Comparison of ENCODE assay signal across 1 fruit fly cellular context in the genomic region with DNA sequence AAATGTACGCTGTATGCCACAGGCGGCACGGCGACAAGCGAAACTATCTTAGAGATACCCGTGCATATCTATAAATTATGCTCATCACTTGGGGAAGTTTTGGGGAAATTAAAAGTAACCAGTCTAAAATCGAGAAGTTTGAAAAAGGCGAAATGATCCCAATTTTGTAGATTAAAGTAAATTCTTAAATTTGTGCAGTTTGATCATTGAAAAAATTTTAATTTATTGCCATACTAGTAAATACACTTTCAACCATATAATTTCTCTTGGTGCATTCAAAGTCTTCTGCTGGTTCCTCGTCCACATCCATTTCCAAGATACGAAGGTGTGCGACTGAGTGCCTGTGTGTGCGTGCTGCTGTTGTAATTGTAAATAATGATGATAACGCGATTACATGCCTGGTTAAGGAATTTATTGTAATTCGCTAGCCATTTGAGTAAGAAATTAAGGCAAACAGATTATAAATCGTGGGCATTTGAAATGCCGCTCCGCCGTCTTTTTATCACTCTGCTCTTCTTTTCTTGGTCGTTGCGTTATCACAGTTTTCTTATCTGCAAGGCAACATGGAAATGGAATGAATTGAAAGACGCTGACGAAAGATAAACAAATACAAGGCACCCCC.
TF ChIP-seq lines count a peak whose summit lies in the region.

No protein-coding gene starts in this region.

TF ChIP-seq in whole organism, embryonic, 481 proteins besides CTCF, POLR2A, EP300 and RAD21 (continued from another document and continues in another):
- TF ChIP-seq Antp (GFP tag; optimal IDR thresholded peaks at IDR 0.05; lab: Kevin White, UChicago) (peak; percentile 85), CG32532 (GFP tag; IDR thresholded peaks at IDR 0.05; lab: Robert Waterston, UW) (peak; percentile 73; the same call in 1 of the 2 replicates), bbx (GFP tag; IDR thresholded peaks at IDR 0.05; lab: Robert Waterston, UW; ENCODE audit: partially characterized antibody) (no peak), CG4820 (GFP tag; optimal IDR thresholded peaks at IDR 0.05; lab: Kevin White, UChicago) (peak; percentile 91), dmrt11E (tag; optimal IDR thresholded peaks at IDR 0.05; lab: Kevin White, UChicago) (peak; percentile 89), danr (GFP tag; IDR thresholded peaks at IDR 0.05; lab: Robert Waterston, UW) (peak; percentile 48; the same call in 1 of the 2 replicates), CG7372 (GFP tag; IDR thresholded peaks at IDR 0.05; lab: Robert Waterston, UW) (peak; percentile 79), Usf (GFP tag; optimal IDR thresholded peaks at IDR 0.05; lab: Kevin White, UChicago) (peak; percentile 13), disco-r (GFP tag; optimal IDR thresholded peaks at IDR 0.05; lab: Kevin White, UChicago) (peak; percentile 63), ham (GFP tag; IDR thresholded peaks at IDR 0.05; lab: Robert Waterston, UW) (peak; percentile 59; the same call in 1 of the 2 replicates), CG16863 (GFP tag; optimal IDR thresholded peaks at IDR 0.05; lab: Kevin White, UChicago) (peak; percentile 89), hbn (GFP tag; IDR thresholded peaks at IDR 0.05; lab: Robert Waterston, UW; ENCODE audit: partially characterized antibody) (no peak), ap (GFP tag; IDR thresholded peaks at IDR 0.05; lab: Robert Waterston, UW) (peak; percentile 84), org-1 (GFP tag; optimal IDR thresholded peaks at IDR 0.05; lab: Kevin White, UChicago) (peak; percentile 78), CG17802 (tag; optimal IDR thresholded peaks at IDR 0.05; lab: Kevin White, UChicago) (peak; percentile 77), unc-4 (GFP tag; IDR thresholded peaks at IDR 0.05; lab: Robert Waterston, UW; ENCODE audit: partially characterized antibody) (no peak), cwo (GFP tag; optimal IDR thresholded peaks at IDR 0.05; lab: Kevin White, UChicago) (peak; percentile 73), cato (GFP tag; optimal IDR thresholded peaks at IDR 0.05; lab: Kevin White, UChicago; ENCODE audit: borderline replicate concordance) (peak; percentile 78), Side (GFP tag; optimal IDR thresholded peaks at IDR 0.05; lab: Kevin White, UChicago) (peak; percentile 81), otp (GFP tag; IDR thresholded peaks at IDR 0.05; lab: Robert Waterston, UW) (peak; percentile 85), CG18476 (GFP tag; optimal IDR thresholded peaks at IDR 0.05; lab: Kevin White, UChicago) (peak; percentile 87), CG2875 (GFP tag; optimal IDR thresholded peaks at IDR 0.05; lab: Kevin White, UChicago) (peak; percentile 66), CG10462 (GFP tag; optimal IDR thresholded peaks at IDR 0.05; lab: Kevin White, UChicago) (peak; percentile 77), lmd (GFP tag; IDR thresholded peaks at IDR 0.05; lab: Robert Waterston, UW) (peak; percentile 90), CG3995 (GFP tag; optimal IDR thresholded peaks at IDR 0.05; lab: Kevin White, UChicago) (peak; percentile 26), CG18764 (GFP tag; optimal IDR thresholded peaks at IDR 0.05; lab: Kevin White, UChicago) (peak; percentile 79), CG2120 (GFP tag; optimal IDR thresholded peaks at IDR 0.05; lab: Kevin White, UChicago) (peak; percentile 69), D19A (tag; optimal IDR thresholded peaks at IDR 0.05; lab: Kevin White, UChicago) (peak; percentile 94), CG14860 (GFP tag; IDR thresholded peaks at IDR 0.05; lab: Robert Waterston, UW; ENCODE audit: partially characterized antibody) (no peak), Taf1 (GFP tag; IDR thresholded peaks at IDR 0.05; lab: Robert Waterston, UW) (peak; percentile 57), CG11093 (GFP tag; IDR thresholded peaks at IDR 0.05; lab: Robert Waterston, UW) (peak; percentile 84), CG6272 (GFP tag; IDR thresholded peaks at IDR 0.05; lab: Robert Waterston, UW) (peak; percentile 79), phol (tag; optimal IDR thresholded peaks at IDR 0.05; lab: Kevin White, UChicago) (peak; percentile 93), ftz-f1 (GFP tag; optimal IDR thresholded peaks at IDR 0.05; lab: Kevin White, UChicago) (no peak), CG7839 (tag; optimal IDR thresholded peaks at IDR 0.05; lab: Kevin White, UChicago) (peak; percentile 89), CG14441 (GFP tag; IDR thresholded peaks at IDR 0.05; lab: Robert Waterston, UW) (peak; percentile 90), amos (GFP tag; IDR thresholded peaks at IDR 0.05; lab: Robert Waterston, UW; ENCODE audit: partially characterized antibody) (no peak), Gug (GFP tag; IDR thresholded peaks at IDR 0.05; lab: Robert Waterston, UW) (peak; percentile 52; the same call in 2 of the 4 replicates), MTF-1 (GFP tag; optimal IDR thresholded peaks at IDR 0.05; lab: Kevin White, UChicago; ENCODE audit: borderline replicate concordance) (peak; percentile 50), sob (GFP tag; IDR thresholded peaks at IDR 0.05; lab: Robert Waterston, UW) (peak; percentile 74), CG8089 (GFP tag; optimal IDR thresholded peaks at IDR 0.05; lab: Kevin White, UChicago) (peak; percentile 78), dysf (GFP tag; IDR thresholded peaks at IDR 0.05; lab: Robert Waterston, UW) (peak; percentile 91), row (GFP tag; IDR thresholded peaks at IDR 0.05; lab: Robert Waterston, UW) (peak; percentile 94), ERR (GFP tag; optimal IDR thresholded peaks at IDR 0.05; lab: Kevin White, UChicago) (peak; percentile 64), CG10565 (GFP tag; optimal IDR thresholded peaks at IDR 0.05; lab: Kevin White, UChicago) (peak; percentile 34), corto (GFP tag; optimal IDR thresholded peaks at IDR 0.05; lab: Kevin White, UChicago) (no peak), Chrac-16 (GFP tag; optimal IDR thresholded peaks at IDR 0.05; lab: Kevin White, UChicago) (peak; percentile 83), CG1832 (GFP tag; optimal IDR thresholded peaks at IDR 0.05; lab: Kevin White, UChicago) (no peak), Sry-δ (GFP tag; optimal IDR thresholded peaks at IDR 0.05; lab: Kevin White, UChicago) (peak; percentile 58), dpn (GFP tag; optimal IDR thresholded peaks at IDR 0.05; lab: Kevin White, UChicago) (peak; percentile 81 to 85), chm (GFP tag; IDR thresholded peaks at IDR 0.05; lab: Robert Waterston, UW) (peak; percentile 90), CG10366 (GFP tag; IDR thresholded peaks at IDR 0.05; lab: Robert Waterston, UW) (peak; percentile 90), CG11723 (GFP tag; optimal IDR thresholded peaks at IDR 0.05; lab: Kevin White, UChicago) (peak; percentile 81), B-H2 (GFP tag; optimal IDR thresholded peaks at IDR 0.05; lab: Kevin White, UChicago) (peak; percentile 10), nmo (GFP tag; optimal IDR thresholded peaks at IDR 0.05; lab: Kevin White, UChicago) (peak; percentile 92), Max (GFP tag; optimal IDR thresholded peaks at IDR 0.05; lab: Kevin White, UChicago) (peak; percentile 87), CG6813 (GFP tag; optimal IDR thresholded peaks at IDR 0.05; lab: Kevin White, UChicago) (peak; percentile 44), CG6254 (GFP tag; optimal IDR thresholded peaks at IDR 0.05; lab: Kevin White, UChicago) (peak; percentile 85), CG8924 (tag; optimal IDR thresholded peaks at IDR 0.05; lab: Kevin White, UChicago) (peak; percentile 92), CG15479 (GFP tag; optimal IDR thresholded peaks at IDR 0.05; lab: Kevin White, UChicago) (no peak), ewg (GFP tag; optimal IDR thresholded peaks at IDR 0.05; lab: Kevin White, UChicago) (peak; percentile 79), D19B (GFP tag; optimal IDR thresholded peaks at IDR 0.05; lab: Kevin White, UChicago) (peak; percentile 60), CG7786 (GFP tag; optimal IDR thresholded peaks at IDR 0.05; lab: Kevin White, UChicago) (peak; percentile 70), exex (tag; optimal IDR thresholded peaks at IDR 0.05; lab: Kevin White, UChicago) (peak; percentile 90), CG31365 (tag; optimal IDR thresholded peaks at IDR 0.05; lab: Kevin White, UChicago) (peak; percentile 49), BEAF-32 (GFP tag; optimal IDR thresholded peaks at IDR 0.05; lab: Kevin White, UChicago) (no peak), CG9797 (GFP tag; optimal IDR thresholded peaks at IDR 0.05; lab: Kevin White, UChicago) (no peak), Dip2 (GFP tag; IDR thresholded peaks at IDR 0.05; lab: Robert Waterston, UW) (no peak), CG14014 (GFP tag; IDR thresholded peaks at IDR 0.05; lab: Robert Waterston, UW) (peak; percentile 86), Rx (GFP tag; IDR thresholded peaks at IDR 0.05; lab: Robert Waterston, UW) (peak; percentile 60), CG9609 (GFP tag; optimal IDR thresholded peaks at IDR 0.05; lab: Kevin White, UChicago) (peak; percentile 79), Dll (GFP tag; IDR thresholded peaks at IDR 0.05; lab: Robert Waterston, UW; ENCODE audit: partially characterized antibody) (no peak), CG4282 (GFP tag; optimal IDR thresholded peaks at IDR 0.05; lab: Kevin White, UChicago) (peak; percentile 26), Trl (optimal IDR thresholded peaks at IDR 0.05; lab: Kevin White, UChicago) (no peak), Trl (GFP tag; optimal IDR thresholded peaks at IDR 0.05; lab: Kevin White, UChicago) (peak; percentile 82), CG15514 (GFP tag; optimal IDR thresholded peaks at IDR 0.05; lab: Kevin White, UChicago) (peak; percentile 50), p53 (GFP tag; optimal IDR thresholded peaks at IDR 0.05; lab: Kevin White, UChicago) (peak; percentile 33), CG3065 (GFP tag; optimal IDR thresholded peaks at IDR 0.05; lab: Kevin White, UChicago) (peak; percentile 76), klu (GFP tag; IDR thresholded peaks at IDR 0.05; lab: Robert Waterston, UW) (no peak), fd96Cb (tag; optimal IDR thresholded peaks at IDR 0.05; lab: Kevin White, UChicago) (peak; percentile 92), D (optimal IDR thresholded peaks at IDR 0.05; lab: Kevin White, UChicago) (no peak), D (GFP tag; optimal IDR thresholded peaks at IDR 0.05; lab: Kevin White, UChicago) (peak; percentile 82), CG4328 (GFP tag; optimal IDR thresholded peaks at IDR 0.05; lab: Kevin White, UChicago) (peak; percentile 30), PHDP (tag; optimal IDR thresholded peaks at IDR 0.05; lab: Kevin White, UChicago) (peak; percentile 85), gsb-n (tag; optimal IDR thresholded peaks at IDR 0.05; lab: Kevin White, UChicago) (peak; percentile 89), mirr (GFP tag; optimal IDR thresholded peaks at IDR 0.05; lab: Kevin White, UChicago) (peak; percentile 94), gem (tag; optimal IDR thresholded peaks at IDR 0.05; lab: Kevin White, UChicago) (peak; percentile 95), luna (GFP tag; optimal IDR thresholded peaks at IDR 0.05; lab: Kevin White, UChicago) (no peak), Doc2 (GFP tag; IDR thresholded peaks at IDR 0.05; lab: Robert Waterston, UW) (no peak), CG7556 (GFP tag; optimal IDR thresholded peaks at IDR 0.05; lab: Kevin White, UChicago) (peak; percentile 90), CG3407 (GFP tag; optimal IDR thresholded peaks at IDR 0.05; lab: Kevin White, UChicago) (peak; percentile 83), CG16779 (GFP tag; IDR thresholded peaks at IDR 0.05; lab: Robert Waterston, UW) (no peak), CG10274 (GFP tag; optimal IDR thresholded peaks at IDR 0.05; lab: Kevin White, UChicago) (peak; percentile 46), chn (GFP tag; optimal IDR thresholded peaks at IDR 0.05; lab: Kevin White, UChicago) (peak; percentile 72), zfh2 (GFP tag; optimal IDR thresholded peaks at IDR 0.05; lab: Kevin White, UChicago) (no peak), nau (GFP tag; optimal IDR thresholded peaks at IDR 0.05; lab: Kevin White, UChicago) (peak; percentile 84), schlank (tag; optimal IDR thresholded peaks at IDR 0.05; lab: Kevin White, UChicago) (no peak), Hr51 (GFP tag; optimal IDR thresholded peaks at IDR 0.05; lab: Kevin White, UChicago) (peak; percentile 40 to 95), wdn (GFP tag; IDR thresholded peaks at IDR 0.05; lab: Robert Waterston, UW) (peak; percentile 51; the same call in 1 of the 2 replicates), CG9876 (GFP tag; optimal IDR thresholded peaks at IDR 0.05; lab: Kevin White, UChicago) (peak; percentile 84), tup (GFP tag; optimal IDR thresholded peaks at IDR 0.05; lab: Kevin White, UChicago) (peak; percentile 43), CG33213 (GFP tag; optimal IDR thresholded peaks at IDR 0.05; lab: Kevin White, UChicago) (peak; percentile 69), sr (GFP tag; IDR thresholded peaks at IDR 0.05; lab: Robert Waterston, UW) (0 out of 3 replicates have a peak, but pooled peaks have one; percentile 20), CG18619 (GFP tag; optimal IDR thresholded peaks at IDR 0.05; lab: Kevin White, UChicago) (peak; percentile 80), az2 (GFP tag; optimal IDR thresholded peaks at IDR 0.05; lab: Kevin White, UChicago) (peak; percentile 93), CoRest (tag; optimal IDR thresholded peaks at IDR 0.05; lab: Kevin White, UChicago) (peak; percentile 89), CG12219 (GFP tag; optimal IDR thresholded peaks at IDR 0.05; lab: Kevin White, UChicago) (peak; percentile 80), Med (GFP tag; lab: Kevin White, UChicago) (peak; percentile 94), trh (GFP tag; optimal IDR thresholded peaks at IDR 0.05; lab: Kevin White, UChicago) (peak; percentile 77), shn (GFP tag; optimal IDR thresholded peaks at IDR 0.05; lab: Kevin White, UChicago) (peak; percentile 64), CG18262 (tag; optimal IDR thresholded peaks at IDR 0.05; lab: Kevin White, UChicago) (peak; percentile 90), Lim3 (GFP tag; IDR thresholded peaks at IDR 0.05; lab: Robert Waterston, UW) (peak; percentile 74), btn (GFP tag; optimal IDR thresholded peaks at IDR 0.05; lab: Kevin White, UChicago) (peak; percentile 83), psq (GFP tag; optimal IDR thresholded peaks at IDR 0.05; lab: Kevin White, UChicago) (peak; percentile 23), CG42726 (GFP tag; IDR thresholded peaks at IDR 0.05; lab: Robert Waterston, UW; ENCODE audit: partially characterized antibody) (no peak), CG18011 (GFP tag; optimal IDR thresholded peaks at IDR 0.05; lab: Kevin White, UChicago) (peak; percentile 46), her (GFP tag; optimal IDR thresholded peaks at IDR 0.05; lab: Kevin White, UChicago) (peak; percentile 72), CG2678 (tag; optimal IDR thresholded peaks at IDR 0.05; lab: Kevin White, UChicago) (peak; percentile 92), Bdp1 (GFP tag; optimal IDR thresholded peaks at IDR 0.05; lab: Kevin White, UChicago) (peak; percentile 73), CG18599 (GFP tag; optimal IDR thresholded peaks at IDR 0.05; lab: Kevin White, UChicago) (peak; percentile 85), salm (tag; optimal IDR thresholded peaks at IDR 0.05; lab: Kevin White, UChicago) (peak; percentile 80), CG13123 (GFP tag; optimal IDR thresholded peaks at IDR 0.05; lab: Kevin White, UChicago) (peak; percentile 79), gfzf (GFP tag; optimal IDR thresholded peaks at IDR 0.05; lab: Kevin White, UChicago) (peak; percentile 2)
